Worm (Caenorhabditis elegans) whole organism, L1 larva: Measurements from ENCODE around the gene C32D5.8.

Source experiments
- C16A3.4 ChIP-seq: fragments of 150-350 bp; optimal IDR thresholded peaks from 2 replicates; lab custom pipeline; 2014; ENCODE audit warnings: missing biosample characterization, missing genetic modification characterization
- ceh-82 ChIP-seq, 3 experiments: fragments of 150-350 bp in 1 of 3; sonication (generic microtip) in 2 of 3; optimal IDR thresholded peaks; 2 replicates each; lab custom pipeline; 2014 to 2017; ENCODE audit warnings: missing biosample characterization in 3 of 3, missing genetic modification characterization in 3 of 3
- elt-3 ChIP-seq, 6 experiments: fragments of 150-350 bp in 1 of 6; sonication (generic microtip); optimal IDR thresholded peaks; 2 replicates each; lab custom pipeline; 2017 to 2018; ENCODE audit warnings: missing biosample characterization in 6 of 6, missing genetic modification characterization in 6 of 6, inconsistent platforms in 1 of 6
- hlh-17 ChIP-seq: fragments of 200-800 bp; sonication (Bioruptor generic); optimal IDR thresholded peaks from 2 replicates; lab custom pipeline; 2018; ENCODE audit warnings: missing genetic modification characterization, mild to moderate bottlenecking, missing compliant biosample characterization, moderate library complexity, borderline replicate concordance
- jun-1 ChIP-seq: fragments of 150-350 bp; optimal IDR thresholded peaks from 2 replicates; lab custom pipeline; 2014; ENCODE audit warnings: missing biosample characterization, missing genetic modification reagents, missing genetic modification characterization
- nhr-11 ChIP-seq: fragments of 150-350 bp; optimal IDR thresholded peaks from 2 replicates; lab custom pipeline; 2014; ENCODE audit warnings: missing biosample characterization, missing genetic modification characterization
- nhr-76 ChIP-seq: sonication (generic microtip); optimal IDR thresholded peaks from 2 replicates; lab custom pipeline; 2017; ENCODE audit warnings: missing biosample characterization, missing genetic modification characterization
- nhr-77 ChIP-seq: fragments of 150-350 bp; optimal IDR thresholded peaks from 2 replicates; lab custom pipeline; 2014; ENCODE audit warnings: missing biosample characterization, missing genetic modification characterization
- nhr-84 ChIP-seq: sonication (generic microtip); optimal IDR thresholded peaks from 2 replicates; lab custom pipeline; 2017; ENCODE audit warnings: missing biosample characterization, missing genetic modification characterization
- rnt-1 ChIP-seq: sonication (generic microtip); optimal IDR thresholded peaks from 2 replicates; lab custom pipeline; 2016; ENCODE audit warnings: mild to moderate bottlenecking, missing genetic modification characterization, moderate library complexity, missing compliant biosample characterization
- tlp-1 ChIP-seq: fragments of 150-350 bp; optimal IDR thresholded peaks from 2 replicates; lab custom pipeline; 2014; ENCODE audit warnings: missing biosample characterization, missing genetic modification characterization
- unc-130 ChIP-seq: fragments of 150-350 bp; optimal IDR thresholded peaks from 2 replicates; lab custom pipeline; 2017; ENCODE audit warnings: missing biosample characterization, missing genetic modification characterization, inconsistent platforms
- unc-62 ChIP-seq: fragments of 150-350 bp; optimal IDR thresholded peaks from 2 replicates; lab custom pipeline; 2014; ENCODE audit warnings: missing biosample characterization, missing genetic modification reagents, missing genetic modification characterization
- unc-86 ChIP-seq: sonication (generic microtip); optimal IDR thresholded peaks from 2 replicates; lab custom pipeline; 2016; ENCODE audit warnings: missing genetic modification characterization, missing compliant biosample characterization

- no peak for TF ChIP-seq unc-130
- TF ChIP-seq C16A3.4 (tag; lab: Kevin White, UChicago), result no peak
- no peak for TF ChIP-seq nhr-84 (tag; lab: Kevin White, UChicago)
- TF ChIP-seq rnt-1 (tag; lab: Kevin White, UChicago), result no peak
- no peak for TF ChIP-seq elt-3 (tag; optimal IDR thresholded peaks at IDR 0.05; lab: Kevin White, UChicago)
- no peak for TF ChIP-seq unc-86
- TF ChIP-seq tlp-1 (tag; lab: Kevin White, UChicago), result peak; percentile 30
- no peak for TF ChIP-seq ceh-82 (tag; optimal IDR thresholded peaks at IDR 0.05; lab: Kevin White, UChicago)
- no peak for TF ChIP-seq nhr-76
- no peak for TF ChIP-seq nhr-11 (tag; lab: Kevin White, UChicago)
- no peak for TF ChIP-seq jun-1 (tag; lab: Kevin White, UChicago)
- TF ChIP-seq unc-62 (GFP tag; lab: Kevin White, UChicago), result no peak
- no peak for TF ChIP-seq hlh-17
- no peak for TF ChIP-seq nhr-77
Observed at ce11 chrII:6328672-6329071, 17.1 kb downstream of the C32D5.8 start.
